Worm (Caenorhabditis elegans): ENCODE measurements around the gene col-137.

- no peak for TF ChIP-seq tab-1 (GFP tag; IDR thresholded peaks at IDR 0.05)
- TF ChIP-seq flt-1 (GFP tag; IDR thresholded peaks at IDR 0.05) = no peak
- TF ChIP-seq ztf-29 (GFP tag; IDR thresholded peaks at IDR 0.05) = no peak
- TF ChIP-seq T22C8.4 (GFP tag; IDR thresholded peaks at IDR 0.05) = no peak
Measured at ce11 chrIV:16578449-16578848, 24.1 kb downstream of the col-137 start, which contains the start of gene Y51H4A.8.

Data from whole organism, midembryonic.